Worm (Caenorhabditis elegans) whole organism, early embryonic: ENCODE results near the gene F48F5.6.

Experiments
- B0310.2 ChIP-seq: sonication (generic microtip); optimal IDR thresholded peaks from 2 replicates; lab custom pipeline; 2016; ENCODE audit warnings: mild to moderate bottlenecking, missing genetic modification characterization, missing compliant biosample characterization
- F13C5.2 ChIP-seq: sonication (generic microtip); optimal IDR thresholded peaks from 2 replicates; lab custom pipeline; 2017; ENCODE audit warnings: mild to moderate bottlenecking, missing genetic modification characterization, inconsistent platforms, missing compliant biosample characterization
- aly-1 ChIP-seq: sonication (generic microtip); optimal IDR thresholded peaks from 2 replicates; lab custom pipeline; 2016; ENCODE audit warnings: missing genetic modification characterization, missing compliant biosample characterization
- ama-1 ChIP-seq: fragments of 150-350 bp; optimal IDR thresholded peaks from 2 replicates; lab custom pipeline; 2014
- ceh-13 ChIP-seq: fragments of 200-800 bp; sonication (Bioruptor generic); optimal IDR thresholded peaks from 2 replicates; lab custom pipeline; 2018; ENCODE audit warnings: mild to moderate bottlenecking, missing genetic modification characterization, missing compliant biosample characterization
- ceh-36 ChIP-seq: sonication (generic microtip); optimal IDR thresholded peaks from 2 replicates; lab custom pipeline; 2016; ENCODE audit warnings: missing genetic modification characterization, inconsistent platforms, missing compliant biosample characterization
- ets-7 ChIP-seq: sonication (generic microtip); optimal IDR thresholded peaks from 2 replicates; lab custom pipeline; 2016; ENCODE audit warnings: missing genotype, missing genetic modification characterization, missing compliant biosample characterization
- flt-1 ChIP-seq: fragments of 200-800 bp; sonication (Bioruptor generic); IDR thresholded peaks from 2 replicates; pipeline ENCODE4 v1.3.6; 2022; ENCODE audit warnings: missing genetic modification characterization, missing compliant biosample characterization
- hmbx-1 ChIP-seq: sonication (generic microtip); optimal IDR thresholded peaks from 2 replicates; lab custom pipeline; 2016; ENCODE audit warnings: mild to moderate bottlenecking, missing genetic modification characterization, missing compliant biosample characterization
- hmg-4 ChIP-seq: fragments of 200-800 bp; sonication (Bioruptor generic); optimal IDR thresholded peaks from 2 replicates; lab custom pipeline; 2018; ENCODE audit warnings: mild to moderate bottlenecking, missing genetic modification characterization, missing compliant biosample characterization
- hnd-1 ChIP-seq: sonication (generic microtip); optimal IDR thresholded peaks from 2 replicates; lab custom pipeline; 2016; ENCODE audit warnings: missing genetic modification characterization, missing compliant biosample characterization
- pes-1 ChIP-seq: fragments of 200-800 bp; sonication (Bioruptor generic); IDR thresholded peaks from 2 replicates; pipeline ENCODE4 v1.3.6; 2022; ENCODE audit warnings: missing genetic modification reagents, missing genetic modification characterization, missing compliant biosample characterization
- scrt-1 ChIP-seq: fragments of 200-800 bp; sonication (Bioruptor generic); IDR thresholded peaks from 2 replicates; pipeline ENCODE4 v1.3.6; 2022; ENCODE audit warnings: missing genetic modification characterization, missing compliant biosample characterization
- sea-1 ChIP-seq: fragments of 200-800 bp; sonication (Bioruptor generic); conservative IDR thresholded peaks from 2 replicates; pipeline ENCODE4 v1.3.6; 2022; ENCODE audit warnings: missing genetic modification characterization, missing compliant biosample characterization
- tbx-11 ChIP-seq: fragments of 200-800 bp; sonication (Bioruptor generic); IDR thresholded peaks from 2 replicates; pipeline ENCODE4 v1.3.6; 2022; ENCODE audit warnings: missing genetic modification characterization, missing compliant biosample characterization
- tbx-37 ChIP-seq: fragments of 200-800 bp; sonication (Bioruptor generic); conservative IDR thresholded peaks from 2 replicates; pipeline ENCODE4 v1.3.6; 2022; ENCODE audit warnings: missing genetic modification reagents, missing genetic modification characterization, missing compliant biosample characterization
- tra-4 ChIP-seq: sonication (generic microtip); optimal IDR thresholded peaks from 2 replicates; lab custom pipeline; 2017; ENCODE audit warnings: missing genetic modification characterization, missing compliant biosample characterization

F48F5.6 gene

ce11 chrV:20453084-20453483 lies at the start of gene F48F5.6:
TSS of gene F48F5.6 (minus strand) at chrV:20453184.
- TF ChIP-seq tra-4 (tag; lab: Kevin White, UChicago) (no peak), ama-1 (lab: Kevin White, UChicago) (no peak), ceh-13 (GFP tag; lab: Kevin White, UChicago) (no peak), ets-7 (tag; lab: Kevin White, UChicago) (no peak), ceh-36 (tag; lab: Kevin White, UChicago) (no peak), hmbx-1 (tag; lab: Kevin White, UChicago) (no peak), F13C5.2 (no peak), flt-1 (GFP tag; lab: Robert Waterston, UW) (no peak), sea-1 (GFP tag; lab: Robert Waterston, UW) (no peak), aly-1 (tag; lab: Kevin White, UChicago) (no peak), hnd-1 (no peak), pes-1 (GFP tag; lab: Robert Waterston, UW) (no peak), scrt-1 (GFP tag; lab: Robert Waterston, UW) (no peak), B0310.2 (tag; lab: Kevin White, UChicago) (no peak), tbx-37 (no peak), tbx-11 (GFP tag; lab: Robert Waterston, UW) (no peak), hmg-4 (GFP tag; lab: Kevin White, UChicago) (no peak)

ce11 chrV:20500405-20500804 lies 47.4 kb upstream of the F48F5.6 start, which contains the start of gene dct-14:
TSS of gene dct-14 (minus strand) at chrV:20500505.
- TF ChIP-seq pes-1 (GFP tag; lab: Robert Waterston, UW) (no peak), tbx-37 (no peak)

- TF ChIP-seq B0310.2 (tag; lab: Kevin White, UChicago) (no peak), ets-7 (tag; lab: Kevin White, UChicago) (no peak), sea-1 (GFP tag; lab: Robert Waterston, UW) (no peak), tbx-37 (no peak), tbx-11 (GFP tag; lab: Robert Waterston, UW) (no peak)
Measured at ce11 chrV:20499642-20500041, 46.7 kb upstream of the F48F5.6 start.

ce11 chrV:20498980-20499379 lies 46.0 kb upstream of the F48F5.6 start, which contains the start of gene dct-16:
TSS of gene dct-16 (minus strand) at chrV:20499057.
- TF ChIP-seq hmg-4 (GFP tag; lab: Kevin White, UChicago) (no peak), tbx-37 (no peak), ets-7 (tag; lab: Kevin White, UChicago) (no peak), aly-1 (tag; lab: Kevin White, UChicago) (no peak), ama-1 (lab: Kevin White, UChicago) (no peak), scrt-1 (GFP tag; lab: Robert Waterston, UW) (no peak), ceh-36 (tag; lab: Kevin White, UChicago) (no peak)

- TF ChIP-seq hmg-4 (GFP tag; lab: Kevin White, UChicago), result no peak
- no peak for TF ChIP-seq ets-7 (tag; lab: Kevin White, UChicago)
- no peak for TF ChIP-seq tbx-11 (GFP tag; lab: Robert Waterston, UW)
- no peak for TF ChIP-seq sea-1 (GFP tag; lab: Robert Waterston, UW)
Measured at ce11 chrV:20497537-20497936, 44.6 kb upstream of the F48F5.6 start.

- TF ChIP-seq hmbx-1 (tag; lab: Kevin White, UChicago) (no peak), F13C5.2 (peak; percentile 41)
Measured at ce11 chrV:20493271-20494231, 40.6 kb upstream of the F48F5.6 start, which contains the start of gene B0250.5. TSS of gene B0250.5 (plus strand) at chrV:20493924.

ce11 chrV:20492385-20492784 lies 39.4 kb upstream of the F48F5.6 start, which contains the start of gene srbc-79:
TSS of gene srbc-79 (minus strand) at chrV:20492485.
- no peak for TF ChIP-seq ceh-13 (GFP tag; lab: Kevin White, UChicago)
- TF ChIP-seq B0310.2 (tag; lab: Kevin White, UChicago), result no peak
- no peak for TF ChIP-seq ama-1 (lab: Kevin White, UChicago)
- TF ChIP-seq flt-1 (GFP tag; lab: Robert Waterston, UW), result no peak
- no peak for TF ChIP-seq F13C5.2
- no peak for TF ChIP-seq ets-7 (tag; lab: Kevin White, UChicago)
- TF ChIP-seq pes-1 (GFP tag; lab: Robert Waterston, UW), result no peak
- TF ChIP-seq hmg-4 (GFP tag; lab: Kevin White, UChicago), result no peak
- TF ChIP-seq aly-1 (tag; lab: Kevin White, UChicago), result no peak
- no peak for TF ChIP-seq hnd-1
- no peak for TF ChIP-seq scrt-1 (GFP tag; lab: Robert Waterston, UW)
- no peak for TF ChIP-seq ceh-36 (tag; lab: Kevin White, UChicago)
- no peak for TF ChIP-seq sea-1 (GFP tag; lab: Robert Waterston, UW)
- TF ChIP-seq hmbx-1 (tag; lab: Kevin White, UChicago), result no peak

- TF ChIP-seq tbx-11 (GFP tag; lab: Robert Waterston, UW) (no peak), tra-4 (tag; lab: Kevin White, UChicago) (no peak), hmbx-1 (tag; lab: Kevin White, UChicago) (no peak), F13C5.2 (no peak), flt-1 (GFP tag; lab: Robert Waterston, UW) (no peak), aly-1 (tag; lab: Kevin White, UChicago) (no peak), hmg-4 (GFP tag; lab: Kevin White, UChicago) (no peak), ceh-13 (GFP tag; lab: Kevin White, UChicago) (no peak), sea-1 (GFP tag; lab: Robert Waterston, UW) (no peak), scrt-1 (GFP tag; lab: Robert Waterston, UW) (no peak), ama-1 (lab: Kevin White, UChicago) (no peak), hnd-1 (no peak)
Measured at ce11 chrV:20489102-20489501, 36.1 kb upstream of the F48F5.6 start, which contains the start of gene srbc-78. TSS of gene srbc-78 (minus strand) at chrV:20489202.
